Fruit fly (Drosophila melanogaster): ENCODE data around the gene GstD10.

Gene GstD10

DNA sequence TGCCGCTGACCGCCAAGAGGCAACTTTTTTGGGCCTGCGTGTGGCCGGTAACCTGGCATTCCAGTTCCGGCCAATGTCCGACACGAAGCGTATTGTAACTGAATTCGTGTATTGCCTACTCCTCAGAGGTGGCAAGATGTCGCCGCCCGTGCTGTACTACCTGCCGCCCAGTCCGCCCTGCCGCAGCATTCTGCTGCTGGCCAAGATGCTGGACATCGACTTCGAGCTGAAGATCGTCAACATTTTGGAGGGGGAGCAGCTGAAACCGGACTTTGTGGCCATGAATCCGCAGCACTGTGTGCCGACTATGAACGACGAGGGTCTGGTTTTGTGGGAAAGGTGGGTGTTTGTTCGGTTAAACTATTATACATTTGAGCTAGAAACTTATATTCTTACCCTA, 18.7 kb upstream of the GstD10 start:
- no peak for TF ChIP-seq CG17801 (GFP tag; optimal IDR thresholded peaks at IDR 0.05; ENCODE audit: partially characterized antibody)

DNA sequence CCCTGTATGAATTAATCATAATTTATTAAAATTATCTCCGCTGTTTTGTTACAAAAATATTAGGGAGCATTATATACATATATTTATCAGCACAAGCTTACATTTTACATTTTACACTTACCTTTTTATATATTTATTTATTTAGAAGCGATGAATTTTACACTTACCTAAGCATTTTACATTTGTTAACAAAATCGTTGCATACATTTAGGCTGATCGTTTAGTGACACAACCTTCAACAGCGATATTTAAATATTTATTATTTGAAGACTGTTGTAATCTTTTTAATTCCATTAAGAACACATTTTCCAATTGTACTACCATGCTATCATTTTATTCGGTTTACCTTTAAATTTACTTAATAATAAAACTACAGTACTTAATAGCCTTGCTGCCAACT, 18.2 kb upstream of the GstD10 start:
- no peak for TF ChIP-seq CG17801 (GFP tag; optimal IDR thresholded peaks at IDR 0.05; ENCODE audit: partially characterized antibody)

DNA sequence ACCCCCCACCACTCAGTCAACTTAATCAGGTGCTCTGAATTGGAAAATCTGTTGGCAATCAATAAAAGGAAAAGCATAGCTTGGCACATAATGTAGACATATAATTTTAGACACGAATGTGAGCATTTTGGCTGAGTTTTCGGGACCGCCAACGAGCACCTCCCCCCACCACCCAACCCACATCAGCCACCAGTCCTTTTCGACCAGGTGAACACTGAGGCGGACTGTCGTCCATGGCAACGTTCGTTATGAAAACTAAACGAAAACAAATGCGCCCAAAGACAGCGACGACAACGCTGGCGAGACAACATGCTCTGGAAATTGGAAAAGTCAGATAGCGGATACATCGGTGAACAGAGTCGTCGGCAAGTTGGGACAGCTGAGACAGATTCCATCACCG, 17.5 kb upstream of the GstD10 start, which contains the start of gene GstD11:
GstD11 (plus strand) TSS at position 301 of the 400 bp plus-strand sequence.
- no peak for TF ChIP-seq CG17801 (GFP tag; optimal IDR thresholded peaks at IDR 0.05; ENCODE audit: partially characterized antibody)

DNA sequence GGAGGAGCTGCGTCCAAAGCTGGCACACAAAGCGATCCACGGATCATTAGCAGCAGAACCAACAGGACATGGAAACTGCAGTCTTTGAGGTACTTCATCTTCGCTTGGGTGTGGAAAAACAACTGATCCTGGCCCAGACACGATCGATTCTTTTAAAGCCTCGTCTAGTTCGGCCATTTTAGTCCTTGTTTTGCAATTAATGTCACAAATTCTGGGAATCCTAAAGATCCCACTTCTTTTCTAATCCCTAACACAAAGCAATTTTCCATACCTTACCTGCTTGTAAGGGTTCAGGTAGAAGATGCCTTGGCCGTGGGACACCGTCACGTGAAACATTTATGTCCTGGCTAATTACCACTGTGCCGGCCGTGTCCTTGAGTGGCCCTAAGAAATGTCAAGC, 17.0 kb upstream of the GstD10 start, which contains the start of gene CG10035:
CG10035 (minus strand) TSS at position 129 of the 400 bp plus-strand sequence.
- TF ChIP-seq CG17801 (GFP tag; optimal IDR thresholded peaks at IDR 0.05; ENCODE audit: partially characterized antibody) = no peak

DNA sequence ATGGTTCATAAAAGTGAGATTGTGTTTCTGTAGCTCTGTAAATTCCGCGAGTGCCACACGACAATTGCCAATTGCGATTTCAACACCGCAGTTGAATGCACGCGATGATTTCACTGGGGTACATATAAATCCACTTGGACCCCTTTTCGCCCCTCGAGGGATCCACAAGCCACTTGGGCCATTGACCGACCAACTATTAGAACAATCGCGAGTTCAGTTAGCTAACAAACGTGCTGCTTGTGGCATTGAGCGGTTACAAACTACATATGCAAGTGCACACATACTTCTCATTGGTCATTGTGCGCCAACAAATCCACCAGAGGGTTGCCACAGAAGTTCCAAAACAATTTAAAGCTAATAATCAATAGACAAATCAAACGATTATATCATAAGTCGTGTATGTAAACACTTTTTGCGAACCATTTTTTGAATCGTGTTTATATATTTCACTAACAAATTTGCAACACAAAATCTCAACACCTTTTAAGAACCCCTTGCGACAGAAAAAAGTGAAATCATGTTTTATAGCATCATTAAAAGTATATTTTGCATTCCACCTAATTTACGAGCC, 15.7 kb upstream of the GstD10 start:
- no peak for TF ChIP-seq CG17801 (GFP tag; optimal IDR thresholded peaks at IDR 0.05; ENCODE audit: partially characterized antibody)

DNA sequence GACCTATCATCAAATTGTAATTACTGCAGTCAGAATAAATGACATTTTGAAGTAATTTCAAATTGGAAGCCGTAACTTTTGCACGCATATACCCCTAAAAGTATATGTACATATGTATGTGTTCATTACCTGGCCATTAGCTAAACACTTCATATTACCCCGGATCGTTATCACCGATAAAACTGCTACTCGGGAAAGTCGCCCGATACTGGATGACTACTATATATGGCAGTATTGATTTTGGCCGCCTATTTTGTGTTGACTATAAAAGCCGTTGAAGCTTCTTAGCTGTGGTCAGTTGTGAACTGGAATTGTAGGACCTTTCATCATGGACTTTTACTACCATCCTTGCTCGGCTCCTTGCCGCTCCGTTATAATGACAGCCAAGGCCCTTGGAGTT, 14.2 kb upstream of the GstD10 start, which contains the start of gene GstD8:
GstD8 (plus strand) TSS at position 301 of the 400 bp plus-strand sequence.
- no peak for TF ChIP-seq CG17801 (GFP tag; optimal IDR thresholded peaks at IDR 0.05; ENCODE audit: partially characterized antibody)

DNA sequence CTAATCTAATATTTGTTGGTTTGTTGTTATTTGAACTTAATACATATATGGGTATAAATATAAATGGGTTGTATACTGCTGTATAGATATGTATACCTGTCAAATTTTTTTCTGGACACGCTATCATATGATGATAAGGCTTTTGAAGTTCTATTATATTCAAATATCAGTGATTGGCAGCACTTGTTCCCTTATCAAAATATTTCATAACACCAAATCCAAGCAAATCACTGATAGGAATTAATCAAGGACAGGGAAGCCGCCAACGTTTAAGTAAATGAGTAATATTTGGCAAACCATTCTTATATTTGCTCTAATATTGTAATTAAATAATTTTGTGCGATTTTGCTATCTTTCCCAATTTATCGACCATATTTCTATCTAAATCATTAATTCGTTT, 13.7 kb upstream of the GstD10 start:
- TF ChIP-seq CG17801 (GFP tag; optimal IDR thresholded peaks at IDR 0.05; ENCODE audit: partially characterized antibody) = no peak

DNA sequence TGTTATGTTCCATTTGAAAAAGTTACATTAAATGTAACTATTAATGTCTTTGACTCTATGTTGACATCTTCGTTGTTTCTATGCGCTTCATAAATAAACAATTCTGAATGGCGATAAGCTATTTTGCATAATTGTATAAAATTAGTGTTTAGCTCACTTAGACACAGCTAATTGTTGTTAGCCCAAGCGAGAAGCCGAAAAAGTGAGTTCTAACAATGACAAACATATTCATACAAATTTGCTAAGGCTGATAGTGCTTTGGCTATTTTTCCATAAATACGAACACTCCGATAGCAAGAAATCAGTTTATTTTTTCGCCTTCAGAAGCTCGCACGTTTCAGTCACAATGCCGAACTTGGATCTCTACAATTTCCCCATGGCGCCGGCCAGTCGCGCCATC, 12.7 kb upstream of the GstD10 start, which contains the start of gene GstD7:
GstD7 (plus strand) TSS at position 301 of the 400 bp plus-strand sequence.
- no peak for TF ChIP-seq CG17801 (GFP tag; optimal IDR thresholded peaks at IDR 0.05; ENCODE audit: partially characterized antibody)

DNA sequence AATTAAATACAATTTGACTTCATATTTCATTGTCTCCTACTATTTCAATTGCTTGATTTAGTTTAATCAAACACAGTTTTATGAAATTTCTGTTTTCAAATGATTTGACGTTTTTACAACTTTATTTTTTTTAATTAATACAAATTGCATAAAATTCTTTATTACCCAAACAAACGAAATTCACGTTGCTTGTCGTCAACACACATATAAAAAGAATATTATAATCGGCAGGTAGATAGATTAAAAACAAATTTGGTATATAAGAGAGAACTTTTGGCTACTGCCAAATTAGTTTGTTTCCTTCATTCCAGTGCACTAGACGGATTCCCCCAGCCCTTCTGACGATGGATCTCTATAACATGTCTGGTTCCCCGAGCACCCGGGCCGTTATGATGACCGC, 11.3 kb upstream of the GstD10 start, which contains the start of gene GstD6:
GstD6 (plus strand) TSS at position 301 of the 400 bp plus-strand sequence.
- no peak for TF ChIP-seq CG17801 (GFP tag; optimal IDR thresholded peaks at IDR 0.05; ENCODE audit: partially characterized antibody)

DNA sequence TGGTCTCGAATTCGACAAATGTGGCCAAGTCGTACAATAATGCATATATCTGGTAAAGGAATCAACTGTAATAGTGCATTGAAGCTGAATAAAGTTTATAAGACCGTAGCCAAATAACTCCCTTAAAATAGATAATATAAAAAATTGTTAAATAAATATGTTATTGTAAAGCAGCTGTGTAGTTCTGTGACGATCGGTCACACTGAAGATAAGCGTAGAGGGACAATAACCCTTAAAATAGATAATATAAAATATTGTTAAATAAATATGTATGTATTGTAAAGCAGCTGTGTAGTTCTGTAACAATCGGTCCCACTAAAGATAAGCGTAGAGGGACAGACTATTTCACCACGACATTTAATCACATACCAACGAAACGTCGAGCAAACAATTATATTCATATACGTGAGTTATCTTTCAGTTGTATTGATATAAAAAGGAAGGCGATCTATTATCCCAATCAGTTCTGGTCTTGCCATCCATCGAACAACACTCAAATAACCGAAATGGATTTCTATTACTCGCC, 9.8 kb upstream of the GstD10 start, which contains the start of gene GstD5:
GstD5 (plus strand) TSS at position 476 of the 526 bp plus-strand sequence.
- TF ChIP-seq CG17801 (GFP tag; optimal IDR thresholded peaks at IDR 0.05; ENCODE audit: partially characterized antibody) = no peak

DNA sequence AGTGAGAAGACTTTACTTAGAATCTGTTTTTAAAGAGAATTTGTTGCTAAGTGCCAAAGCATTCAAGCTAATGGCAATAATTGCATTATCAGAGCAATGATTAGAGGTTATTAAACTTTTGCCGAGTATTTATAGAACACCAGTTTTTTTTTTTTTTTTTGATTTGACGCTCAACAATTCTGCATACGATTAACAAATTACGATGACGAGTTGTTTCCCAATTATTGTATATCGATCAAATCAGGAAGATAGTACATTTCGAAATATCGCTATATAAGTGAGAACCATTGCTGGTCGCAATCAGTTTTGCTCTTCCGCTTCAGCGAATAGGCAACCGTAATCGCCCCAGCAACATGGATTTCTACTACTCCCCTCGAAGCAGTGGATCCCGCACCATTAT, 8.3 kb upstream of the GstD10 start, which contains the start of gene GstD4:
GstD4 (plus strand) TSS at position 301 of the 400 bp plus-strand sequence.
- TF ChIP-seq CG17801 (GFP tag; optimal IDR thresholded peaks at IDR 0.05; ENCODE audit: partially characterized antibody) = no peak

DNA sequence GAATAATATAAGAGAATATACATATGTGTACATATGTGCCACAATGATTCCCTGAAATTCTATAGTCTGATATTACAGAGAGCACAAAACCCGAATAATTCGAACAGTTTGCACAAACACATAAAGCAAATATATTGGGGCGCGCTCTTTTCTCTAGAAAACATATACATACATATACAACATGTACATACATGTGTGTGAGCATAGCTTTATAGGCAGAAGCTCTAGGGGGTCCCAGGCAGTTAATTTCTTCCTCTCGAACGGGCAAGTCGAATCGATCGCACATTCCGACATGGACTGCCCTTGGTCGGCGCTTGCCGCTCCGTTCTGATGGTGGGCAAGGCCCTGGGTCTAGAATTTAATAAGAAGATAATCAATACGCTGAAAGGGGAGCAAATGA, 7.3 kb upstream of the GstD10 start, which contains the start of gene GstD3:
GstD3 (plus strand) TSS at position 269 of the 400 bp plus-strand sequence.
- TF ChIP-seq CG17801 (GFP tag; optimal IDR thresholded peaks at IDR 0.05; ENCODE audit: partially characterized antibody) = no peak

DNA sequence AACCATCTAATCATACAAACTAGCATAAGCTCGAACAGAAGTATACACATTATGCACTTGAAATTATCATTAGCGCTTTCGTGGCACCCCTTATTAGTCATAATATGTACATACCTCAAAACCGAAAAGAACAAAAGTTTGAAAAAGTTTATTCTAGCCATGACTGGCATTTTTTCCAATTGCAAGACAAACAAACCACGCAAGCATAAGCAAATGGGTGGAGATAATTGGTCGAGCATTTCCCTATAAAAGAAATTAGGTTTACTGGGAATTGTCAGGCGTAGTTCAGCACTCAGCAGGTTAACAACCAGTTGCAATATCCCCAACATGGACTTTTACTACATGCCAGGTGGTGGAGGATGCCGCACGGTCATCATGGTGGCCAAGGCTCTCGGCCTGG, 6.1 kb upstream of the GstD10 start, which contains the start of gene GstD2:
GstD2 (plus strand) TSS at position 301 of the 400 bp plus-strand sequence.
- TF ChIP-seq CG17801 (GFP tag; optimal IDR thresholded peaks at IDR 0.05; ENCODE audit: partially characterized antibody) = peak; percentile 10

DNA sequence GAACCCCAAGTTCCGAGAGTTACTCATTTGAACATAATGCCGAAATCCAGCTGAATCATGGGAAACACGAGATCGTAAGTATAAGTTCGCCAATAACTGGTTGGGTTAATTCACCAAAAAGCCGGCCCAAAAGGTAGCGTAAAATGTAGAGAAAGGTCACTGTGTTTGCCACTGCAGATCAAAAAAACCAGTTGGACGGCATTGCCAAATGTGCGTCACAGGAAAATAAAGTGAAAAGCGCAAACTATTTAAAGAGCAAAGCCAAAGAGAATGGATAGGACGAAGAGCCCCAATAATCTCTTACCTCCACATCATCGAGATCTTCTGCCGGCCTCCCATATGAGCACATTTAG, 5.1 kb upstream of the GstD10 start:
- TF ChIP-seq CG17801 (GFP tag; optimal IDR thresholded peaks at IDR 0.05; ENCODE audit: partially characterized antibody) = no peak

DNA sequence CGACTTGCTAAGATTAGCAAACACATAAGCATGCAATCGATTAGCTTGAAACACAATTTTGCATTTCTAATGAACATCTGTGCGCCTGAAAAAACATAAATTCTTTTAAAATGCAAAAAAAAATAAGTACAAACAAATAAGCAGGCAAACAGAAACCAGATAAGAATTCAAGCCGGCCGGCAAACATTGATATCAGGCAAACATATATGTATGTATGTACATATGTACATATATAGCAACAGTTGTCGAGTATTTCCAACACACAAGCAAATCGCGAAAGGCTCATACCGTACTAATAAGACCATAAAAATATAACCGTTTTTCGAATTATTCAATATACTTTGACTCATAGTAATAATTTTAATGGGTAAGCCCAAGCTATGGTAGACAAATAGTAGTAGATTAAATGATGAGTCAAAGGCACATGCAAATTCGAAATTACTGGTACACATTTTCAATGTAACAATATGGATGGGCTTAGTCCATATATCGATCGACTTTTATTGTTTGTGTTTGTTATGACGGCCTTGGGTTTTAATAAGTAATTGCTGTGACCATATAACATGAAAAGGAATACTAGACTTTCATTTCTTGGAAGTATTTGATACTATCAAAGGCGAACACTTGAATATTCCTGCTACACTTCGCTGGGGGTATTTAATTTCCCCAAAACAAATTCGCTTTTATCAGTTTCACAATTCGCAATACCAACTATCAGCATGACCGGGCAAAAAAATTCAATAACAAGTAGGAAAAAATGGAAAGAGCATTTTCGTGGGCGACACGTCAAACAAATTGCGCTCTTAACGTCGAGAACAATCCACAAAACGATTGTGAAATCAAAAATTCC, 4.5 kb upstream of the GstD10 start:
- TF ChIP-seq CG17801 (GFP tag; optimal IDR thresholded peaks at IDR 0.05; ENCODE audit: partially characterized antibody) = no peak
